Fruit fly (Drosophila melanogaster): ENCODE data around the gene Nepl8.

DNA sequence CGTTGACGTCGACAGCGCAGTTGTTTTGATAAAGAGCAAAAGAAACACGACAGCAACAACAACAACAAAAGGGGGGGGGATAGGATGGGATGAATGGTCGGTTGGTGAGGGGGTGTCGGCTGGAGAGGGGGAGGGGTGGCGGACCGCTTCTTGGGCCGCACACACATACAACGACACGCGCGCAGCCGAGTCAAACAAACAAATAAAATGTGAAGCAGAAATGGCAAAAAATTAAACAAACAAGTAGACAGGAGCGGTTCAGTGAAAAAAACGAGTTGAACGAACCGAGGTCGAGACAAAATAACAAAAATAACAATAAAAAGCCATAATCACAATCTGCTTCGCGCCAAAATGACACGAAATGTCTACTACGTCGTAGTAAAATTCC is 45.4 kb downstream of the Nepl8 start:
- no peak for TF ChIP-seq Eip78C (GFP tag)
- no peak for TF ChIP-seq Sox14 (GFP tag; optimal IDR thresholded peaks at IDR 0.05)

Measured in whole organism, prepupa.